Worm (Caenorhabditis elegans) whole organism, late embryonic: Measurements from ENCODE around the gene nhr-193.
"Not testable (repeated sequence)": the region's sequence is repeated elsewhere in the genome, so short reads cannot be mapped to it uniquely, and the experiment has no call there.

Source experiments
- C38D4.7 ChIP-seq: fragments of 200-800 bp; sonication (Bioruptor generic); optimal IDR thresholded peaks from 2 replicates; lab custom pipeline; 2018; ENCODE audit warnings: mild to moderate bottlenecking, missing genetic modification characterization, moderate library complexity, missing compliant biosample characterization
- K02D7.2 ChIP-seq: sonication (generic microtip); optimal IDR thresholded peaks from 2 replicates; lab custom pipeline; 2017; ENCODE audit warnings: mild to moderate bottlenecking, missing genetic modification characterization, missing compliant biosample characterization
- K09A11.1 ChIP-seq: sonication (generic microtip); optimal IDR thresholded peaks from 2 replicates; lab custom pipeline; 2017; ENCODE audit warnings: antibody characterized with exemption, mild to moderate bottlenecking, missing genetic modification characterization, missing compliant biosample characterization; ENCODE audit not compliant: insufficient read depth
- T23F11.4 ChIP-seq: fragments of 200-800 bp; sonication (Bioruptor generic); optimal IDR thresholded peaks from 2 replicates; lab custom pipeline; 2018; ENCODE audit warnings: mild to moderate bottlenecking, missing genetic modification characterization, missing compliant biosample characterization
- ahr-1 ChIP-seq: sonication (generic microtip); optimal IDR thresholded peaks from 2 replicates; lab custom pipeline; 2016; ENCODE audit warnings: missing genetic modification characterization, missing compliant biosample characterization
- ama-1 ChIP-seq: fragments of 150-350 bp; optimal IDR thresholded peaks from 2 replicates; lab custom pipeline; 2014
- ceh-2 ChIP-seq: sonication (generic microtip); optimal IDR thresholded peaks from 2 replicates; lab custom pipeline; 2016; ENCODE audit warnings: missing genotype, missing genetic modification characterization, missing compliant biosample characterization
- ceh-24 ChIP-seq: sonication (generic microtip); optimal IDR thresholded peaks from 2 replicates; lab custom pipeline; 2016; ENCODE audit warnings: mild to moderate bottlenecking, missing genetic modification characterization, missing compliant biosample characterization
- ceh-30 ChIP-seq: fragments of 150-350 bp; optimal IDR thresholded peaks from 2 replicates; lab custom pipeline; 2014; ENCODE audit warnings: missing biosample characterization, missing genetic modification characterization
- ceh-31 ChIP-seq: sonication (generic microtip); optimal IDR thresholded peaks from 2 replicates; lab custom pipeline; 2016; ENCODE audit warnings: missing genetic modification characterization, missing compliant biosample characterization
- ceh-34 ChIP-seq: sonication (generic microtip); optimal IDR thresholded peaks from 2 replicates; lab custom pipeline; 2016; ENCODE audit warnings: mild to moderate bottlenecking, missing genetic modification characterization, missing compliant biosample characterization
- ceh-48 ChIP-seq: sonication (generic microtip); optimal IDR thresholded peaks from 2 replicates; lab custom pipeline; 2016; ENCODE audit warnings: missing genetic modification characterization, inconsistent platforms, missing compliant biosample characterization
- ceh-6 ChIP-seq: fragments of 200-800 bp; sonication (Bioruptor generic); optimal IDR thresholded peaks from 2 replicates; lab custom pipeline; 2018; ENCODE audit warnings: mild to moderate bottlenecking, missing genetic modification characterization, missing compliant biosample characterization
- ceh-9 ChIP-seq: sonication (generic microtip); optimal IDR thresholded peaks from 2 replicates; lab custom pipeline; 2016; ENCODE audit warnings: mild to moderate bottlenecking, missing genetic modification characterization, inconsistent platforms, missing compliant biosample characterization
- elt-2 ChIP-seq: sonication (generic microtip); optimal IDR thresholded peaks from 2 replicates; lab custom pipeline; 2016; ENCODE audit warnings: missing genetic modification reagents, missing genetic modification characterization, missing compliant biosample characterization
- elt-4 ChIP-seq: sonication (generic microtip); optimal IDR thresholded peaks from 2 replicates; lab custom pipeline; 2016; ENCODE audit warnings: missing genetic modification characterization, missing compliant biosample characterization
- ets-4 ChIP-seq: sonication (generic microtip); optimal IDR thresholded peaks from 2 replicates; lab custom pipeline; 2016; ENCODE audit warnings: missing genetic modification characterization, missing compliant biosample characterization
- fax-1 ChIP-seq: sonication (generic microtip); optimal IDR thresholded peaks from 2 replicates; lab custom pipeline; 2016; ENCODE audit warnings: missing genotype, missing genetic modification characterization, missing compliant biosample characterization
- fkh-10 ChIP-seq: fragments of 150-350 bp; optimal IDR thresholded peaks from 2 replicates; lab custom pipeline; 2014; ENCODE audit warnings: missing biosample characterization, missing genetic modification reagents, missing genetic modification characterization
- fkh-6 ChIP-seq: sonication (generic microtip); optimal IDR thresholded peaks from 2 replicates; lab custom pipeline; 2016; ENCODE audit warnings: missing genetic modification characterization, missing compliant biosample characterization
- hlh-13 ChIP-seq: fragments of 200-800 bp; sonication (Bioruptor generic); optimal IDR thresholded peaks from 2 replicates; lab custom pipeline; 2018; ENCODE audit warnings: mild to moderate bottlenecking, missing genetic modification characterization, missing compliant biosample characterization
- hlh-15 ChIP-seq: sonication (generic microtip); optimal IDR thresholded peaks from 2 replicates; lab custom pipeline; 2016; ENCODE audit warnings: missing genetic modification characterization, missing compliant biosample characterization
- hlh-30 ChIP-seq: sonication (generic microtip); optimal IDR thresholded peaks from 2 replicates; lab custom pipeline; 2017; ENCODE audit warnings: antibody characterized with exemption, missing genetic modification characterization, missing compliant biosample characterization; ENCODE audit not compliant: insufficient read depth
- hlh-6 ChIP-seq: sonication (generic microtip); optimal IDR thresholded peaks from 2 replicates; lab custom pipeline; 2016; ENCODE audit warnings: missing genotype, missing genetic modification characterization, missing compliant biosample characterization
- madf-2 ChIP-seq: sonication (generic microtip); optimal IDR thresholded peaks from 2 replicates; lab custom pipeline; 2017; ENCODE audit warnings: missing genetic modification characterization, missing compliant biosample characterization
- mec-3 ChIP-seq: sonication (generic microtip); optimal IDR thresholded peaks from 2 replicates; lab custom pipeline; 2016; ENCODE audit warnings: borderline replicate concordance, missing genetic modification characterization, missing compliant biosample characterization
- nhr-11 ChIP-seq: fragments of 150-350 bp; optimal IDR thresholded peaks from 2 replicates; lab custom pipeline; 2014; ENCODE audit warnings: missing biosample characterization, missing genetic modification characterization
- nhr-232 ChIP-seq: sonication (generic microtip); optimal IDR thresholded peaks from 2 replicates; lab custom pipeline; 2016; ENCODE audit warnings: missing genetic modification characterization, missing compliant biosample characterization
- npax-4 ChIP-seq: sonication (generic microtip); optimal IDR thresholded peaks from 2 replicates; lab custom pipeline; 2016; ENCODE audit warnings: missing genetic modification characterization, missing compliant biosample characterization
- odd-2 ChIP-seq: sonication (generic microtip); optimal IDR thresholded peaks from 2 replicates; lab custom pipeline; 2017; ENCODE audit warnings: antibody characterized with exemption, mild to moderate bottlenecking, missing genetic modification characterization, missing compliant biosample characterization
- pax-1 ChIP-seq: fragments of 150-350 bp; optimal IDR thresholded peaks from 2 replicates; lab custom pipeline; 2014; ENCODE audit warnings: missing biosample characterization, missing genetic modification characterization
- pqm-1 ChIP-seq: sonication (generic microtip); optimal IDR thresholded peaks from 2 replicates; lab custom pipeline; 2016; ENCODE audit warnings: missing genetic modification characterization, missing compliant biosample characterization
- rnt-1 ChIP-seq: sonication (generic microtip); optimal IDR thresholded peaks from 2 replicates; lab custom pipeline; 2016; ENCODE audit warnings: missing genetic modification characterization, missing compliant biosample characterization
- sox-4 ChIP-seq: sonication (generic microtip); optimal IDR thresholded peaks from 2 replicates; lab custom pipeline; 2017; ENCODE audit warnings: mild to moderate bottlenecking, missing genetic modification characterization, inconsistent platforms, missing compliant biosample characterization
- syd-9 ChIP-seq: sonication (generic microtip); optimal IDR thresholded peaks from 2 replicates; lab custom pipeline; 2016; ENCODE audit warnings: mild to moderate bottlenecking, missing genetic modification characterization, moderate library complexity, missing compliant biosample characterization
- tbx-7 ChIP-seq: sonication (generic microtip); optimal IDR thresholded peaks from 2 replicates; lab custom pipeline; 2016; ENCODE audit warnings: missing genotype, missing genetic modification characterization, missing compliant biosample characterization
- unc-42 ChIP-seq: sonication (generic microtip); optimal IDR thresholded peaks from 2 replicates; lab custom pipeline; 2016; ENCODE audit warnings: missing genotype, missing genetic modification characterization, missing compliant biosample characterization
- unc-55 ChIP-seq: sonication (generic microtip); optimal IDR thresholded peaks from 2 replicates; lab custom pipeline; 2017; ENCODE audit warnings: missing biosample characterization, missing genetic modification reagents, missing genetic modification characterization
- zip-5 ChIP-seq: sonication (generic microtip); optimal IDR thresholded peaks from 2 replicates; lab custom pipeline; 2016; ENCODE audit warnings: missing genetic modification characterization, missing compliant biosample characterization

Gene nhr-193

ce11 chrV:16377188-16377587 is 35.1 kb downstream of the nhr-193 start:
- TF ChIP-seq K02D7.2 (tag; lab: Kevin White, UChicago) (no peak), ahr-1 (tag; lab: Kevin White, UChicago) (no peak), odd-2 (tag; lab: Kevin White, UChicago) (no peak), T23F11.4 (GFP tag; lab: Kevin White, UChicago) (no peak), elt-4 (tag; lab: Kevin White, UChicago) (peak; percentile 24), zip-5 (no peak)

ce11 chrV:16377849-16378248 is 35.7 kb downstream of the nhr-193 start, which contains the start of gene F13A7.1:
Gene F13A7.1 (minus strand): TSS chrV:16377949.
- TF ChIP-seq ceh-31 (tag; lab: Kevin White, UChicago) (no peak), hlh-6 (no peak), madf-2 (no peak), mec-3 (tag; lab: Kevin White, UChicago) (no peak), ceh-6 (GFP tag; lab: Kevin White, UChicago) (no peak), fkh-10 (GFP tag; lab: Kevin White, UChicago) (no peak), ets-4 (tag; lab: Kevin White, UChicago) (no peak), elt-2 (tag; lab: Kevin White, UChicago) (no peak), ceh-48 (tag; lab: Kevin White, UChicago) (no peak), odd-2 (tag; lab: Kevin White, UChicago) (no peak), pqm-1 (tag; lab: Kevin White, UChicago) (no peak), fax-1 (no peak)

- no peak for TF ChIP-seq ceh-30 (tag; lab: Kevin White, UChicago)
- no peak for TF ChIP-seq madf-2
- TF ChIP-seq ama-1 (lab: Kevin White, UChicago), result no peak
- TF ChIP-seq fax-1, result no peak
- no peak for TF ChIP-seq syd-9 (tag; lab: Kevin White, UChicago)
- TF ChIP-seq hlh-13 (GFP tag; lab: Kevin White, UChicago), result no peak
- TF ChIP-seq fkh-6 (tag; lab: Kevin White, UChicago), result no peak
- TF ChIP-seq hlh-30 (tag; lab: Kevin White, UChicago), result no peak
- TF ChIP-seq ceh-6 (GFP tag; lab: Kevin White, UChicago), result no peak
- TF ChIP-seq mec-3 (tag; lab: Kevin White, UChicago), result no peak
- TF ChIP-seq K02D7.2 (tag; lab: Kevin White, UChicago), result no peak
- TF ChIP-seq sox-4 (tag; lab: Kevin White, UChicago), result no peak
- TF ChIP-seq K09A11.1 (tag; lab: Kevin White, UChicago), result no peak
- no peak for TF ChIP-seq ceh-9 (tag; lab: Kevin White, UChicago)
- TF ChIP-seq tbx-7, result no peak
- no peak for TF ChIP-seq nhr-232
- no peak for TF ChIP-seq fkh-10 (GFP tag; lab: Kevin White, UChicago)
- TF ChIP-seq unc-42 (tag; lab: Kevin White, UChicago), result no peak
- no peak for TF ChIP-seq elt-4 (tag; lab: Kevin White, UChicago)
Measured at ce11 chrV:16382949-16383348, 40.8 kb downstream of the nhr-193 start.

ce11 chrV:16383729-16384128 is 41.6 kb downstream of the nhr-193 start, which contains the start of gene F13A7.7:
Gene F13A7.7 (minus strand): TSS chrV:16383829.
- TF ChIP-seq nhr-11; syd-9 (tag; lab: Kevin White, UChicago); odd-2 (tag; lab: Kevin White, UChicago): not testable (repeated sequence)

- TF ChIP-seq ceh-2 (tag; lab: Kevin White, UChicago) (no peak), unc-55 (GFP tag; lab: Kevin White, UChicago) (no peak), madf-2 (no peak), ahr-1 (tag; lab: Kevin White, UChicago) (no peak), ceh-30 (tag; lab: Kevin White, UChicago) (no peak), tbx-7 (no peak), ets-4 (tag; lab: Kevin White, UChicago) (no peak), ceh-6 (GFP tag; lab: Kevin White, UChicago) (no peak), npax-4 (no peak), syd-9 (tag; lab: Kevin White, UChicago) (no peak), C38D4.7 (GFP tag; lab: Kevin White, UChicago) (no peak), hlh-15 (tag; lab: Kevin White, UChicago) (no peak), pax-1 (tag; lab: Kevin White, UChicago) (no peak), sox-4 (tag; lab: Kevin White, UChicago) (no peak), fkh-10 (GFP tag; lab: Kevin White, UChicago) (no peak), ceh-24 (tag; lab: Kevin White, UChicago) (no peak), rnt-1 (tag; lab: Kevin White, UChicago) (no peak), hlh-30 (tag; lab: Kevin White, UChicago) (no peak), ceh-34 (tag; lab: Kevin White, UChicago) (no peak), ceh-9 (tag; lab: Kevin White, UChicago) (no peak)
Measured at ce11 chrV:16388268-16388667, 46.2 kb downstream of the nhr-193 start, which contains the start of gene sri-65. Gene sri-65 (minus strand): TSS chrV:16388368.
